Worm (Caenorhabditis elegans): ENCODE results near the gene str-16.

- TF ChIP-seq flt-1 (GFP tag; IDR thresholded peaks at IDR 0.05): no peak
- no peak for TF ChIP-seq scrt-1 (GFP tag; IDR thresholded peaks at IDR 0.05)
- TF ChIP-seq ceh-36 (tag; optimal IDR thresholded peaks at IDR 0.05): no peak
- no peak for TF ChIP-seq hmbx-1 (tag; optimal IDR thresholded peaks at IDR 0.05)
- no peak for TF ChIP-seq tra-4 (tag; optimal IDR thresholded peaks at IDR 0.05)
- no peak for TF ChIP-seq sea-1 (GFP tag; conservative IDR thresholded peaks at IDR 0.05)
- no peak for TF ChIP-seq ets-7 (tag; optimal IDR thresholded peaks at IDR 0.05)
- TF ChIP-seq tbx-11 (GFP tag; IDR thresholded peaks at IDR 0.05): no peak
- no peak for TF ChIP-seq ama-1 (optimal IDR thresholded peaks at IDR 0.05)
- TF ChIP-seq F13C5.2 (tag; optimal IDR thresholded peaks at IDR 0.05): no peak
- TF ChIP-seq aly-1 (tag; optimal IDR thresholded peaks at IDR 0.05): no peak
- TF ChIP-seq hnd-1 (tag; optimal IDR thresholded peaks at IDR 0.05): no peak
Observed at ce11 chrV:3196832-3197329, 39.8 kb upstream of the str-16 start, which contains the start of the genes Y73C8B.1 and Y73C8B.5.

Measured in whole organism, early embryonic.